Fruit fly (Drosophila melanogaster) whole organism, embryonic: ENCODE results near the gene CG42500.

ENCODE experiments used
- Aef1 ChIP-seq: fragments of 200-800 bp; sonication (Bioruptor generic); IDR thresholded peaks from 3 replicates; pipeline ENCODE4 v1.3.6; 2022; ENCODE audit warnings: missing biosample characterization, missing genetic modification characterization
- B-H1 ChIP-seq: fragments of 200-800 bp; sonication (Bioruptor generic); IDR thresholded peaks from 3 replicates; pipeline ENCODE4 v1.3.6; 2022; ENCODE audit warnings: missing biosample characterization, missing genetic modification characterization
- BEAF-32 ChIP-seq: fragments of 200-800 bp; sonication (Bioruptor generic); optimal IDR thresholded peaks from 3 replicates; lab custom pipeline; 2017; ENCODE audit warnings: missing biosample characterization, missing genetic modification characterization, mild to moderate bottlenecking, moderate library complexity, missing genetic modification reagents
- BtbVII ChIP-seq: fragments of 200-800 bp; sonication (Bioruptor generic); optimal IDR thresholded peaks from 3 replicates; lab custom pipeline; 2017; ENCODE audit warnings: missing biosample characterization, mild to moderate bottlenecking, missing genetic modification characterization
- CG10267 ChIP-seq: fragments of 200-800 bp; sonication (Bioruptor generic); optimal IDR thresholded peaks from 2 replicates; lab custom pipeline; 2018; ENCODE audit warnings: missing biosample characterization, mild to moderate bottlenecking, missing genetic modification characterization, moderate library complexity
- CG10274 ChIP-seq: fragments of 200-800 bp; sonication (Bioruptor generic); optimal IDR thresholded peaks from 3 replicates; lab custom pipeline; 2017; ENCODE audit warnings: missing biosample characterization, mild to moderate bottlenecking, missing genetic modification characterization
- CG10462 ChIP-seq: fragments of 200-800 bp; sonication (Bioruptor generic); optimal IDR thresholded peaks from 2 replicates; lab custom pipeline; 2016; ENCODE audit warnings: missing biosample characterization, missing genetic modification characterization
- CG10979 ChIP-seq: fragments of 200-800 bp; sonication (Bioruptor generic); optimal IDR thresholded peaks from 2 replicates; lab custom pipeline; 2018; ENCODE audit warnings: missing biosample characterization, mild to moderate bottlenecking, missing genetic modification characterization, moderate library complexity
- CG13123 ChIP-seq: fragments of 200-800 bp; sonication (Bioruptor generic); optimal IDR thresholded peaks from 2 replicates; lab custom pipeline; 2016; ENCODE audit warnings: missing biosample characterization, missing genetic modification characterization
- CG13775 ChIP-seq: fragments of 200-800 bp; sonication (Bioruptor generic); optimal IDR thresholded peaks from 3 replicates; lab custom pipeline; 2017; ENCODE audit warnings: missing biosample characterization, mild to moderate bottlenecking, missing genetic modification characterization
- CG14860 ChIP-seq: fragments of 200-800 bp; sonication (Bioruptor generic); IDR thresholded peaks from 3 replicates; pipeline ENCODE4 v1.3.6; 2022; ENCODE audit warnings: missing biosample characterization, missing genetic modification characterization; ENCODE audit not compliant: partially characterized antibody
- CG14965 ChIP-seq: fragments of 200-800 bp; sonication (Bioruptor generic); optimal IDR thresholded peaks from 2 replicates; lab custom pipeline; 2016; ENCODE audit warnings: missing biosample characterization, missing genetic modification characterization, borderline replicate concordance
- CG16863 ChIP-seq: fragments of 200-800 bp; sonication (Bioruptor generic); optimal IDR thresholded peaks from 3 replicates; lab custom pipeline; 2016; ENCODE audit warnings: missing biosample characterization, missing genetic modification characterization
- CG30431 ChIP-seq: fragments of 200-800 bp; sonication (Bioruptor generic); optimal IDR thresholded peaks from 2 replicates; lab custom pipeline; 2017; ENCODE audit warnings: missing biosample characterization, missing genetic modification characterization
- CG3281 ChIP-seq: fragments of 200-800 bp; sonication (Bioruptor generic); optimal IDR thresholded peaks from 3 replicates; lab custom pipeline; 2017; ENCODE audit warnings: missing biosample characterization, mild to moderate bottlenecking, missing genetic modification characterization
- CG6813 ChIP-seq: fragments of 200-800 bp; sonication (Bioruptor generic); optimal IDR thresholded peaks from 2 replicates; lab custom pipeline; 2017; ENCODE audit warnings: missing biosample characterization, missing genetic modification characterization, mild to moderate bottlenecking, moderate library complexity, missing genetic modification reagents
- CG7556 ChIP-seq: fragments of 200-800 bp; sonication (Bioruptor generic); optimal IDR thresholded peaks from 2 replicates; lab custom pipeline; 2017; ENCODE audit warnings: missing biosample characterization, mild to moderate bottlenecking, missing genetic modification characterization
- CG7963 ChIP-seq: fragments of 200-800 bp; sonication (Bioruptor generic); IDR thresholded peaks from 3 replicates; pipeline ENCODE4 v1.3.6; 2022; ENCODE audit warnings: missing biosample characterization, missing genetic modification characterization; ENCODE audit not compliant: partially characterized antibody
- CG8478 ChIP-seq: fragments of >200 bp; optimal IDR thresholded peaks from 2 replicates; lab custom pipeline; 2018
- CG9215 ChIP-seq: fragments of 200-800 bp; sonication (Bioruptor generic); IDR thresholded peaks from 2 replicates; pipeline ENCODE4 v1.3.6; 2022; ENCODE audit warnings: missing biosample characterization, missing genetic modification characterization
- CG9932 ChIP-seq: fragments of 200-800 bp; sonication (Bioruptor generic); IDR thresholded peaks from 2 replicates; pipeline ENCODE4 v1.3.6; 2022; ENCODE audit warnings: missing biosample characterization, missing genetic modification characterization
- CTCF ChIP-seq: fragments of 200-800 bp; sonication (Bioruptor generic); optimal IDR thresholded peaks from 2 replicates; lab custom pipeline; 2017; ENCODE audit warnings: missing biosample characterization, mild to moderate bottlenecking, missing genetic modification characterization, moderate library complexity
- Ets65A ChIP-seq: fragments of 200-800 bp; sonication (Bioruptor generic); peaks from one replicate; lab custom pipeline; 2016; ENCODE audit warnings: missing biosample characterization, missing genetic modification characterization
- Fer1 ChIP-seq: fragments of 200-800 bp; sonication (Bioruptor generic); optimal IDR thresholded peaks from 2 replicates; lab custom pipeline; 2017; ENCODE audit warnings: missing biosample characterization, mild to moderate bottlenecking, missing genetic modification characterization
- Hand ChIP-seq: fragments of 200-800 bp; sonication (Bioruptor generic); optimal IDR thresholded peaks from 2 replicates; lab custom pipeline; 2017; ENCODE audit warnings: mild to moderate bottlenecking, missing biosample characterization, missing genetic modification reagents, missing genetic modification characterization
- Hr39 ChIP-seq: fragments of >200 bp; optimal IDR thresholded peaks from 2 replicates; lab custom pipeline; 2017
- Max ChIP-seq: fragments of 200-800 bp; sonication (Bioruptor generic); optimal IDR thresholded peaks from 2 replicates; lab custom pipeline; 2016; ENCODE audit warnings: missing biosample characterization, mild to moderate bottlenecking, missing genetic modification characterization
- Med ChIP-seq: fragments of 200-800 bp; sonication (Bioruptor generic); peaks from one replicate; lab custom pipeline; 2016; ENCODE audit warnings: missing biosample characterization, missing genetic modification characterization, mild to moderate bottlenecking, inconsistent platforms, moderate library complexity
- Myb ChIP-seq: fragments of 200-800 bp; sonication (Bioruptor generic); optimal IDR thresholded peaks from 2 replicates; lab custom pipeline; 2016; ENCODE audit warnings: missing biosample characterization, missing genetic modification characterization
- NFAT ChIP-seq: fragments of 200-800 bp; sonication (Bioruptor generic); IDR thresholded peaks from 2 replicates; pipeline ENCODE4 v1.3.6; 2022; ENCODE audit warnings: missing biosample characterization, missing genetic modification characterization
- Oli ChIP-seq: fragments of 200-800 bp; sonication (Bioruptor generic); optimal IDR thresholded peaks from 2 replicates; lab custom pipeline; 2018; ENCODE audit warnings: missing biosample characterization, mild to moderate bottlenecking, missing genetic modification characterization, moderate library complexity
- Optix ChIP-seq: fragments of 200-800 bp; sonication (Bioruptor generic); IDR thresholded peaks from 3 replicates; pipeline ENCODE4 v1.3.6; 2022; ENCODE audit warnings: missing biosample characterization, missing genetic modification characterization
- Ptx1 ChIP-seq: fragments of 200-800 bp; sonication (Bioruptor generic); IDR thresholded peaks from 2 replicates; pipeline ENCODE4 v1.3.6; 2022; ENCODE audit warnings: missing biosample characterization, missing genetic modification characterization
- Sry-β ChIP-seq: fragments of 200-800 bp; sonication (Bioruptor generic); optimal IDR thresholded peaks from 2 replicates; lab custom pipeline; 2018; ENCODE audit warnings: missing biosample characterization, mild to moderate bottlenecking, missing genetic modification characterization, moderate library complexity
- Ssrp ChIP-seq: fragments of 200-800 bp; sonication (Bioruptor generic); optimal IDR thresholded peaks from 2 replicates; lab custom pipeline; 2018; ENCODE audit warnings: missing biosample characterization, mild to moderate bottlenecking, missing genetic modification characterization, moderate library complexity
- Xrp1 ChIP-seq: fragments of 200-800 bp; sonication (Bioruptor generic); IDR thresholded peaks from 2 replicates; pipeline ENCODE4 v1.3.6; 2022; ENCODE audit warnings: missing biosample characterization, missing genetic modification characterization
- al ChIP-seq: fragments of 200-800 bp; sonication (Bioruptor generic); IDR thresholded peaks from 2 replicates; pipeline ENCODE4 v1.3.6; 2022; ENCODE audit warnings: missing biosample characterization, missing genetic modification characterization
- ash1 ChIP-seq: fragments of 200-800 bp; sonication (Bioruptor generic); optimal IDR thresholded peaks from 2 replicates; lab custom pipeline; 2018; ENCODE audit warnings: missing biosample characterization, mild to moderate bottlenecking, missing genetic modification characterization
- btn ChIP-seq: fragments of 200-800 bp; sonication (Bioruptor generic); optimal IDR thresholded peaks from 2 replicates; lab custom pipeline; 2016; ENCODE audit warnings: missing biosample characterization, missing genetic modification characterization
- exex ChIP-seq: fragments of 200-800 bp; sonication (Bioruptor generic); optimal IDR thresholded peaks from 4 replicates; lab custom pipeline; 2018; ENCODE audit warnings: missing biosample characterization, mild to moderate bottlenecking, missing genetic modification characterization, moderate library complexity
- inv ChIP-seq: fragments of 200-800 bp; sonication (Bioruptor generic); IDR thresholded peaks from 2 replicates; pipeline ENCODE4 v1.3.6; 2022; ENCODE audit warnings: missing biosample characterization, missing genetic modification characterization; ENCODE audit not compliant: partially characterized antibody
- lbe ChIP-seq: fragments of 200-800 bp; sonication (Bioruptor generic); optimal IDR thresholded peaks from 2 replicates; lab custom pipeline; 2016; ENCODE audit warnings: missing biosample characterization, mild to moderate bottlenecking, missing genetic modification characterization
- lmd ChIP-seq: fragments of 200-800 bp; sonication (Bioruptor generic); IDR thresholded peaks from 2 replicates; pipeline ENCODE4 v1.3.6; 2022; ENCODE audit warnings: missing biosample characterization, missing genetic modification characterization
- mld ChIP-seq: fragments of 200-800 bp; sonication (Bioruptor generic); IDR thresholded peaks from 3 replicates; pipeline ENCODE4 v1.3.6; 2022; ENCODE audit warnings: missing biosample characterization, missing genetic modification characterization; ENCODE audit not compliant: partially characterized antibody
- pum ChIP-seq: fragments of 200-800 bp; sonication (Bioruptor generic); optimal IDR thresholded peaks from 2 replicates; lab custom pipeline; 2016; ENCODE audit warnings: missing biosample characterization, missing genetic modification characterization
- ranshi ChIP-seq: fragments of 200-800 bp; sonication (Bioruptor generic); IDR thresholded peaks from 2 replicates; pipeline ENCODE4 v1.3.6; 2022; ENCODE audit warnings: missing biosample characterization, missing genetic modification characterization
- sd ChIP-seq: fragments of 200-800 bp; sonication (Bioruptor generic); optimal IDR thresholded peaks from 3 replicates; lab custom pipeline; 2018; ENCODE audit warnings: missing biosample characterization, mild to moderate bottlenecking, missing genetic modification characterization, moderate library complexity
- sob ChIP-seq: fragments of 200-800 bp; sonication (Bioruptor generic); IDR thresholded peaks from 2 replicates; pipeline ENCODE4 v1.3.6; 2022; ENCODE audit warnings: missing biosample characterization, missing genetic modification characterization
- sqz ChIP-seq: fragments of 200-800 bp; sonication (Bioruptor generic); optimal IDR thresholded peaks from 3 replicates; lab custom pipeline; 2018; ENCODE audit warnings: missing biosample characterization, mild to moderate bottlenecking, missing genetic modification characterization
- trem ChIP-seq: fragments of 200-800 bp; optimal IDR thresholded peaks from 3 replicates; lab custom pipeline; 2019; ENCODE audit warnings: missing biosample characterization, mild to moderate bottlenecking, missing genetic modification characterization, moderate library complexity

Gene CG42500

dm6 chr3R:14108158-14108921 lies 44.1 kb downstream of the CG42500 start, which contains the start of gene CG12402 (continued):
- no peak for TF ChIP-seq Hr39 (lab: Kevin White, UChicago)
- peak; percentile 80 for TF ChIP-seq BtbVII
- TF ChIP-seq CG7963 (GFP tag; lab: Robert Waterston, UW), result no peak
- TF ChIP-seq lbe (GFP tag; lab: Kevin White, UChicago), result no peak
- TF ChIP-seq ranshi (GFP tag; lab: Robert Waterston, UW), result peak; percentile 85
- peak; percentile 87 for TF ChIP-seq Fer1 (GFP tag; lab: Kevin White, UChicago)
- TF ChIP-seq Max (GFP tag; lab: Kevin White, UChicago), result peak; percentile 56
- TF ChIP-seq inv (GFP tag; lab: Robert Waterston, UW), result no peak
- peak; percentile 83 for TF ChIP-seq CG10979
- TF ChIP-seq CTCF (GFP tag; lab: Kevin White, UChicago), result peak; percentile 32
- no peak for TF ChIP-seq Sry-β (GFP tag; lab: Kevin White, UChicago)
- peak; percentile 62 for TF ChIP-seq CG10462 (GFP tag; lab: Kevin White, UChicago)
- no peak for TF ChIP-seq CG8478 (lab: Kevin White, UChicago)
- no peak for TF ChIP-seq CG14965 (GFP tag; lab: Kevin White, UChicago)
- peak; percentile 88 for TF ChIP-seq Oli (tag; lab: Kevin White, UChicago)
- peak; percentile 24 for TF ChIP-seq Myb (GFP tag; lab: Kevin White, UChicago)
- TF ChIP-seq CG9932 (GFP tag; lab: Robert Waterston, UW), result peak; percentile 52
- TF ChIP-seq CG16863 (GFP tag; lab: Kevin White, UChicago), result peak; percentile 71
- peak; percentile 33; the same call in 1 of the 2 replicates for TF ChIP-seq CG9215
- peak; percentile 86 for TF ChIP-seq sqz (GFP tag; lab: Kevin White, UChicago)
- TF ChIP-seq Ssrp (tag; lab: Kevin White, UChicago), result peak; percentile 81
- peak; percentile 91 for TF ChIP-seq Xrp1 (GFP tag; lab: Robert Waterston, UW)
- TF ChIP-seq CG6813 (GFP tag; lab: Kevin White, UChicago), result peak; percentile 86
- TF ChIP-seq CG7556 (GFP tag; lab: Kevin White, UChicago), result peak; percentile 83
- peak; percentile 49 for TF ChIP-seq ash1 (GFP tag; lab: Kevin White, UChicago)
- TF ChIP-seq sd (tag; lab: Kevin White, UChicago), result peak; percentile 69
- TF ChIP-seq sob (GFP tag; lab: Robert Waterston, UW), result peak; percentile 79; the same call in 1 of the 2 replicates
- peak; percentile 53 for TF ChIP-seq pum (GFP tag; lab: Kevin White, UChicago)
- peak; percentile 95 for TF ChIP-seq Ets65A
- TF ChIP-seq CG10267 (tag; lab: Kevin White, UChicago), result peak; percentile 78
- peak; percentile 72 for TF ChIP-seq CG13775
- peak; percentile 89 for TF ChIP-seq Ptx1
- peak; percentile 64 for TF ChIP-seq NFAT (GFP tag; lab: Robert Waterston, UW)
- TF ChIP-seq CG3281 (GFP tag; lab: Kevin White, UChicago), result peak; percentile 72
- no peak for TF ChIP-seq BEAF-32 (GFP tag; lab: Kevin White, UChicago)
- peak; percentile 38 for TF ChIP-seq CG13123
- TF ChIP-seq trem (tag; lab: Kevin White, UChicago), result peak; percentile 63
- peak; percentile 29 for TF ChIP-seq Hand (GFP tag; lab: Kevin White, UChicago)
- no peak for TF ChIP-seq mld (GFP tag; lab: Robert Waterston, UW)
- peak; percentile 70 for TF ChIP-seq Optix (GFP tag; lab: Robert Waterston, UW)
- peak; percentile 85 for TF ChIP-seq lmd (GFP tag; lab: Robert Waterston, UW)
- TF ChIP-seq Med (GFP tag; lab: Kevin White, UChicago), result peak; percentile 94
- TF ChIP-seq exex (tag; lab: Kevin White, UChicago), result no peak
- peak; percentile 48 for TF ChIP-seq CG10274 (GFP tag; lab: Kevin White, UChicago)
- peak; percentile 8 for TF ChIP-seq btn
- TF ChIP-seq CG14860, result no peak
- peak; percentile 84 for TF ChIP-seq Aef1 (GFP tag; lab: Robert Waterston, UW)
- TF ChIP-seq B-H1 (GFP tag; lab: Robert Waterston, UW), result peak; percentile 89
- peak; percentile 25; the same call in 1 of the 2 replicates for TF ChIP-seq al (GFP tag; lab: Robert Waterston, UW)
- peak; percentile 63 for TF ChIP-seq CG30431 (GFP tag; lab: Kevin White, UChicago)
